Worm (Caenorhabditis elegans) whole organism, young adult: ENCODE measurements around the gene dhhc-8.

Experiments
- B0261.1 ChIP-seq: sonication (generic microtip); optimal IDR thresholded peaks from 2 replicates; lab custom pipeline; 2016; ENCODE audit warnings: mild to moderate bottlenecking, missing genetic modification characterization, moderate library complexity, missing compliant biosample characterization
- F22D6.2 ChIP-seq: sonication (generic microtip); optimal IDR thresholded peaks from 2 replicates; lab custom pipeline; 2016; ENCODE audit warnings: mild to moderate bottlenecking, missing genetic modification characterization, missing compliant biosample characterization
- F52B5.7 ChIP-seq: sonication (generic microtip); optimal IDR thresholded peaks from 2 replicates; lab custom pipeline; 2016; ENCODE audit warnings: mild to moderate bottlenecking, missing genetic modification characterization, missing compliant biosample characterization
- ama-1 ChIP-seq, 3 experiments: fragments of 150-350 bp in 1 of 3; sonication (generic microtip) in 2 of 3; optimal IDR thresholded peaks; 2 replicates each; lab custom pipeline; 2014 to 2018; ENCODE audit warnings: missing biosample characterization in 2 of 3, missing genetic modification characterization in 2 of 3, missing genetic modification reagents in 2 of 3
- ccch-3 ChIP-seq: fragments of 200-800 bp; sonication (Bioruptor generic); optimal IDR thresholded peaks from 2 replicates; lab custom pipeline; 2018; ENCODE audit warnings: mild to moderate bottlenecking, missing genetic modification characterization, missing compliant biosample characterization
- dpff-1 ChIP-seq: sonication (generic microtip); optimal IDR thresholded peaks from 2 replicates; lab custom pipeline; 2017; ENCODE audit warnings: mild to moderate bottlenecking, missing genetic modification characterization, missing compliant biosample characterization
- egrh-3 ChIP-seq: fragments of 200-800 bp; sonication (Bioruptor generic); IDR thresholded peaks from 2 replicates; pipeline ENCODE4 v1.3.6; 2022; ENCODE audit warnings: missing genetic modification reagents, missing genetic modification characterization, missing compliant biosample characterization
- nhr-179 ChIP-seq: sonication (generic microtip); optimal IDR thresholded peaks from 2 replicates; lab custom pipeline; 2016; ENCODE audit warnings: mild to moderate bottlenecking, missing genetic modification characterization, missing compliant biosample characterization
- rcor-1 ChIP-seq: fragments of 200-800 bp; sonication (Bioruptor generic); IDR thresholded peaks from 2 replicates; pipeline ENCODE4 v1.3.6; 2022; ENCODE audit warnings: missing genetic modification reagents, missing genetic modification characterization, missing compliant biosample characterization
- unc-130 ChIP-seq: sonication (generic microtip); optimal IDR thresholded peaks from 2 replicates; lab custom pipeline; 2016; ENCODE audit warnings: missing genetic modification reagents, missing genetic modification characterization, missing compliant biosample characterization
- unc-62 ChIP-seq: fragments of 150-350 bp; optimal IDR thresholded peaks from 2 replicates; lab custom pipeline; 2014; ENCODE audit warnings: missing biosample characterization, missing genetic modification reagents, missing genetic modification characterization
- ztf-28 ChIP-seq: fragments of 200-800 bp; sonication (Bioruptor generic); IDR thresholded peaks from 2 replicates; pipeline ENCODE4 v1.3.6; 2022; ENCODE audit warnings: missing genetic modification reagents, missing genetic modification characterization, missing compliant biosample characterization

ce11 chrIII:13123440-13123839, 16.0 kb downstream of the dhhc-8 start:
- TF ChIP-seq dpff-1 (tag; lab: Kevin White, UChicago): no peak
- TF ChIP-seq egrh-3: no peak
- no peak for TF ChIP-seq ama-1 (optimal IDR thresholded peaks at IDR 0.05; lab: Kevin White, UChicago)
- TF ChIP-seq ama-1 (GFP tag; optimal IDR thresholded peaks at IDR 0.05; lab: Kevin White, UChicago): no peak
- TF ChIP-seq F52B5.7 (tag; lab: Kevin White, UChicago): no peak
- no peak for TF ChIP-seq nhr-179
- no peak for TF ChIP-seq rcor-1 (GFP tag; lab: Robert Waterston, UW)
- no peak for TF ChIP-seq unc-62
- TF ChIP-seq F22D6.2 (tag; lab: Kevin White, UChicago): no peak
- TF ChIP-seq unc-130 (GFP tag; lab: Kevin White, UChicago): no peak
- TF ChIP-seq ccch-3: no peak
- no peak for TF ChIP-seq ztf-28
- TF ChIP-seq B0261.1 (tag; lab: Kevin White, UChicago): no peak
